Fruit fly (Drosophila melanogaster) whole organism: ENCODE data around the gene mRpL11.

Experiments
- CG8478 ChIP-seq: fragments of >200 bp; optimal IDR thresholded peaks from 2 replicates; lab custom pipeline; 2018; ENCODE audit warnings: inconsistent platforms
- Dll ChIP-seq: fragments of >200 bp; optimal IDR thresholded peaks from 2 replicates; lab custom pipeline; 2017
- EcR ChIP-seq, 2 experiments: fragments of >200 bp; optimal IDR thresholded peaks; 2 replicates each; lab custom pipeline; 2017; ENCODE audit warnings: missing biosample characterization in 2 of 2, missing genetic modification characterization in 2 of 2, missing genetic modification reagents in 2 of 2
- pan ChIP-seq: fragments of >200 bp; optimal IDR thresholded peaks from 2 replicates; lab custom pipeline; 2017
- psq ChIP-seq: fragments of >200 bp; optimal IDR thresholded peaks from 2 replicates; lab custom pipeline; 2017
- usp ChIP-seq: fragments of >200 bp; optimal IDR thresholded peaks from 2 replicates; lab custom pipeline; 2017; ENCODE audit warnings: missing biosample characterization, missing genetic modification characterization, mixed read lengths

DNA sequence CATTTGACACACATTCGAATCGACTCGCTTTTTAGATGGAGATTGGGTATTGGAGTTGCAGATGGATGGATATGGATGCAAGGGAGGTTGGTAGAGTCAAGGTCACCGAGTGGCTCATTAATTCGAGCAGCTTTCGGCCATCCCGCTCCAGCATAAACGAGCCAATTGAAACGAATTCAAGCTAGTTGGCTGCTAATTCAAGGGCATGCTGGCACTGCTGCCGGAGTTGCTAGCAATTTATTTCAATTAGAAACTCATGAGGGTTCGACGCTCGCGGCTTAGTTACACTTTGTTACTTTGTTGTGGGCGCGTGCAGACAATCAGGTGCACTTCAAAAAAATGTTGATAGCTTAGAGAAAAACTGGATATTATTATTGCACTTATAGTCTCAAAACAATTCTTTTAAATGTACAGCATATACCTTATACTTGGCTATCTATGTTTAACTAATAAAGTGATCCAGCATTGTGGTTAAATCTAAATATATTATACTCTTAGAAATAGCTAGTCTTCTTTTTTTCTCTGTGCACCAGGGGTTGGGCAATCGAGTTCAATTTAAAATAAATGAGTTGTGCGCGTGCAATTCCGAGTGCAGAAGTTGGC is 19.2 kb upstream of the mRpL11 start:
- TF ChIP-seq Dll (lab: Kevin White, UChicago) (no peak), psq (lab: Kevin White, UChicago) (no peak), usp (GFP tag; lab: Kevin White, UChicago) (no peak), CG8478 (lab: Kevin White, UChicago) (no peak), pan (no peak), EcR (GFP tag; optimal IDR thresholded peaks at IDR 0.05; lab: Kevin White, UChicago) (no peak)
